Worm (Caenorhabditis elegans): ENCODE data around the gene Y67H2A.2.

Gene Y67H2A.2

ce11 chrIV:13322429-13322828, 24.8 kb upstream of the Y67H2A.2 start (continued):
- TF ChIP-seq nfyb-1 (GFP tag; IDR thresholded peaks at IDR 0.05), result peak; percentile 79
- no peak for TF ChIP-seq Y79H2A.3 (GFP tag; conservative IDR thresholded peaks at IDR 0.05)
- no peak for TF ChIP-seq nhr-179 (tag; optimal IDR thresholded peaks at IDR 0.05)
- TF ChIP-seq zfh-2 (GFP tag; conservative IDR thresholded peaks at IDR 0.05), result peak; percentile 36; the same call in 1 of the 2 replicates
- TF ChIP-seq F52B5.7 (tag; optimal IDR thresholded peaks at IDR 0.05), result no peak
- TF ChIP-seq F55B11.4 (tag; optimal IDR thresholded peaks at IDR 0.05; ENCODE audit: borderline replicate concordance, insufficient read depth), result no peak
- TF ChIP-seq cebp-1 (GFP tag; IDR thresholded peaks at IDR 0.05), result no peak
- peak; percentile 71 for TF ChIP-seq cebp-1 (tag; optimal IDR thresholded peaks at IDR 0.05)
- TF ChIP-seq F33H1.4 (GFP tag; IDR thresholded peaks at IDR 0.05), result no peak
- peak; percentile 72 for TF ChIP-seq chd-7 (tag; optimal IDR thresholded peaks at IDR 0.05)
- TF ChIP-seq mxl-1 (tag; optimal IDR thresholded peaks at IDR 0.05), result no peak
- 0 out of 2 replicates have a peak, but pooled peaks have one; percentile 47 for TF ChIP-seq egl-44 (GFP tag; IDR thresholded peaks at IDR 0.05)
- no peak for TF ChIP-seq fkh-3 (tag; optimal IDR thresholded peaks at IDR 0.05)
- TF ChIP-seq hmg-1.2 (GFP tag; IDR thresholded peaks at IDR 0.05), result peak; percentile 81
- no peak for TF ChIP-seq efl-1 (GFP tag; optimal IDR thresholded peaks at IDR 0.05)
- TF ChIP-seq hrde-1 (tag; optimal IDR thresholded peaks at IDR 0.05; ENCODE audit: borderline replicate concordance), result no peak
- TF ChIP-seq mes-4 (tag; optimal IDR thresholded peaks at IDR 0.05), result no peak
- TF ChIP-seq lsl-1 (GFP tag; optimal IDR thresholded peaks at IDR 0.05), result no peak
- TF ChIP-seq F57C9.4 (tag; optimal IDR thresholded peaks at IDR 0.05), result no peak
- peak; percentile 51 for TF ChIP-seq ztf-26 (tag; optimal IDR thresholded peaks at IDR 0.05)
- TF ChIP-seq ztf-28 (GFP tag; IDR thresholded peaks at IDR 0.05), result no peak
- TF ChIP-seq F49E8.2 (tag; optimal IDR thresholded peaks at IDR 0.05; ENCODE audit: insufficient read depth), result no peak
- TF ChIP-seq madf-6 (GFP tag; IDR thresholded peaks at IDR 0.05), result no peak
- peak; percentile 29 for TF ChIP-seq ZK185.1 (tag; optimal IDR thresholded peaks at IDR 0.05; ENCODE audit: poor library complexity, severe bottlenecking)
- no peak for TF ChIP-seq bed-2 (GFP tag; IDR thresholded peaks at IDR 0.05)
- TF ChIP-seq dox-1 (GFP tag; IDR thresholded peaks at IDR 0.05), result peak; percentile 50; the same call in 1 of the 2 replicates
- TF ChIP-seq somi-1 (GFP tag; optimal IDR thresholded peaks at IDR 0.05), result peak; percentile 41
- peak; percentile 57 for TF ChIP-seq tbp1 (GFP tag; optimal IDR thresholded peaks at IDR 0.05)
- no peak for TF ChIP-seq pbrm-1 (GFP tag; IDR thresholded peaks at IDR 0.05)
- no peak for TF ChIP-seq die-1 (tag; optimal IDR thresholded peaks at IDR 0.05)
- no peak for TF ChIP-seq him-1 (tag; optimal IDR thresholded peaks at IDR 0.05)
- no peak for TF ChIP-seq C17E4.6 (GFP tag; IDR thresholded peaks at IDR 0.05)
- no peak for TF ChIP-seq B0261.1 (tag; optimal IDR thresholded peaks at IDR 0.05)
- TF ChIP-seq hsf-1 (GFP tag; IDR thresholded peaks at IDR 0.05), result no peak
- TF ChIP-seq repo-1 (tag; optimal IDR thresholded peaks at IDR 0.05), result no peak
- no peak for TF ChIP-seq nhr-120 (GFP tag; IDR thresholded peaks at IDR 0.05)
- TF ChIP-seq mel-28 (tag; optimal IDR thresholded peaks at IDR 0.05; ENCODE audit: borderline replicate concordance), result no peak
- no peak for TF ChIP-seq egl-18 (GFP tag; IDR thresholded peaks at IDR 0.05)
- TF ChIP-seq ccch-3 (GFP tag; optimal IDR thresholded peaks at IDR 0.05), result no peak
- TF ChIP-seq akir-1 (GFP tag; optimal IDR thresholded peaks at IDR 0.05), result no peak
- TF ChIP-seq cebp-2 (GFP tag; IDR thresholded peaks at IDR 0.05), result no peak
- TF ChIP-seq ets-4 (GFP tag; optimal IDR thresholded peaks at IDR 0.05), result peak; percentile 49
- TF ChIP-seq hmg-20 (GFP tag; IDR thresholded peaks at IDR 0.05), result no peak
- no peak for TF ChIP-seq unc-62 (GFP tag; optimal IDR thresholded peaks at IDR 0.05)
- no peak for TF ChIP-seq F39B2.1 (GFP tag; IDR thresholded peaks at IDR 0.05)
- TF ChIP-seq sptf-2 (GFP tag; optimal IDR thresholded peaks at IDR 0.05), result no peak
- no peak for TF ChIP-seq F23B12.7 (tag; optimal IDR thresholded peaks at IDR 0.05; ENCODE audit: insufficient read depth)
- no peak for TF ChIP-seq athp-1 (tag; optimal IDR thresholded peaks at IDR 0.05)
- no peak for TF ChIP-seq K12H6.12 (tag; optimal IDR thresholded peaks at IDR 0.05)

All from whole organism, young adult.